Worm (Caenorhabditis elegans) whole organism, early embryonic: ENCODE measurements around the gene K02F6.1.
"Not testable (repeated sequence)": the region's sequence is repeated elsewhere in the genome, so short reads cannot be mapped to it uniquely, and the experiment has no call there.

ENCODE experiments used
- B0310.2 ChIP-seq: sonication (generic microtip); optimal IDR thresholded peaks from 2 replicates; lab custom pipeline; 2016; ENCODE audit warnings: mild to moderate bottlenecking, missing genetic modification characterization, missing compliant biosample characterization
- F13C5.2 ChIP-seq: sonication (generic microtip); optimal IDR thresholded peaks from 2 replicates; lab custom pipeline; 2017; ENCODE audit warnings: mild to moderate bottlenecking, missing genetic modification characterization, inconsistent platforms, missing compliant biosample characterization
- aly-1 ChIP-seq: sonication (generic microtip); optimal IDR thresholded peaks from 2 replicates; lab custom pipeline; 2016; ENCODE audit warnings: missing genetic modification characterization, missing compliant biosample characterization
- ama-1 ChIP-seq: fragments of 150-350 bp; optimal IDR thresholded peaks from 2 replicates; lab custom pipeline; 2014
- ceh-13 ChIP-seq: fragments of 200-800 bp; sonication (Bioruptor generic); optimal IDR thresholded peaks from 2 replicates; lab custom pipeline; 2018; ENCODE audit warnings: mild to moderate bottlenecking, missing genetic modification characterization, missing compliant biosample characterization
- ceh-36 ChIP-seq: sonication (generic microtip); optimal IDR thresholded peaks from 2 replicates; lab custom pipeline; 2016; ENCODE audit warnings: missing genetic modification characterization, inconsistent platforms, missing compliant biosample characterization
- ets-7 ChIP-seq: sonication (generic microtip); optimal IDR thresholded peaks from 2 replicates; lab custom pipeline; 2016; ENCODE audit warnings: missing genotype, missing genetic modification characterization, missing compliant biosample characterization
- flt-1 ChIP-seq: fragments of 200-800 bp; sonication (Bioruptor generic); IDR thresholded peaks from 2 replicates; pipeline ENCODE4 v1.3.6; 2022; ENCODE audit warnings: missing genetic modification characterization, missing compliant biosample characterization
- hmbx-1 ChIP-seq: sonication (generic microtip); optimal IDR thresholded peaks from 2 replicates; lab custom pipeline; 2016; ENCODE audit warnings: mild to moderate bottlenecking, missing genetic modification characterization, missing compliant biosample characterization
- hmg-4 ChIP-seq: fragments of 200-800 bp; sonication (Bioruptor generic); optimal IDR thresholded peaks from 2 replicates; lab custom pipeline; 2018; ENCODE audit warnings: mild to moderate bottlenecking, missing genetic modification characterization, missing compliant biosample characterization
- hnd-1 ChIP-seq: sonication (generic microtip); optimal IDR thresholded peaks from 2 replicates; lab custom pipeline; 2016; ENCODE audit warnings: missing genetic modification characterization, missing compliant biosample characterization
- pes-1 ChIP-seq: fragments of 200-800 bp; sonication (Bioruptor generic); IDR thresholded peaks from 2 replicates; pipeline ENCODE4 v1.3.6; 2022; ENCODE audit warnings: missing genetic modification reagents, missing genetic modification characterization, missing compliant biosample characterization
- scrt-1 ChIP-seq: fragments of 200-800 bp; sonication (Bioruptor generic); IDR thresholded peaks from 2 replicates; pipeline ENCODE4 v1.3.6; 2022; ENCODE audit warnings: missing genetic modification characterization, missing compliant biosample characterization
- sea-1 ChIP-seq: fragments of 200-800 bp; sonication (Bioruptor generic); conservative IDR thresholded peaks from 2 replicates; pipeline ENCODE4 v1.3.6; 2022; ENCODE audit warnings: missing genetic modification characterization, missing compliant biosample characterization
- tbx-11 ChIP-seq: fragments of 200-800 bp; sonication (Bioruptor generic); IDR thresholded peaks from 2 replicates; pipeline ENCODE4 v1.3.6; 2022; ENCODE audit warnings: missing genetic modification characterization, missing compliant biosample characterization
- tbx-37 ChIP-seq: fragments of 200-800 bp; sonication (Bioruptor generic); conservative IDR thresholded peaks from 2 replicates; pipeline ENCODE4 v1.3.6; 2022; ENCODE audit warnings: missing genetic modification reagents, missing genetic modification characterization, missing compliant biosample characterization
- tra-4 ChIP-seq: sonication (generic microtip); optimal IDR thresholded peaks from 2 replicates; lab custom pipeline; 2017; ENCODE audit warnings: missing genetic modification characterization, missing compliant biosample characterization

K02F6.1 gene

DNA sequence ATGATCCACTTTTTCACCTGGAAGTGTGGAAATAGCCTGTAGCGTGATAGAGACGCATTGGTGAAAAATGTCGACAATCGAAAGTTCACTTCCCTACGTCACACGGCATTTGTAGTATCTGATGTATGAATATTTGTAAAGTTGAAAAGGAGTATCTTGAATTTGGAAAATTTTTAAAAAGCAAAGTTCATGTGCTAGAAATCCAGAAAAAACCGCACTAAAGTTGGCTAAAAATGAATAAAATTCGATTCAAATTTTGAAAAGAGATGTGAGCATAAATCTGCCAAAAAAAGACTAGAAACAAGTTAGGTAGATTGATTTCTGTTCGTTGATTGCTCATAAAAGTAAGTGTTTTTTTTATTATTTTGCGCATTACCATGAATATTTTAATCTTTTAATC lies 29.3 kb downstream of the K02F6.1 start, which contains the start of gene sri-74:
Gene sri-74 (minus strand): TSS at position 101 of the 400 bp plus-strand sequence.
- TF ChIP-seq hmg-4 (GFP tag; lab: Kevin White, UChicago) (no peak), ets-7 (tag; lab: Kevin White, UChicago) (no peak), sea-1 (GFP tag; lab: Robert Waterston, UW) (no peak), ama-1 (lab: Kevin White, UChicago) (no peak), F13C5.2 (tag; lab: Kevin White, UChicago) (no peak), B0310.2 (no peak), ceh-36 (no peak), hmbx-1 (tag; lab: Kevin White, UChicago) (no peak), tbx-37 (GFP tag; lab: Robert Waterston, UW) (no peak), pes-1 (GFP tag; lab: Robert Waterston, UW) (no peak), tra-4 (tag; lab: Kevin White, UChicago) (no peak), flt-1 (GFP tag; lab: Robert Waterston, UW) (no peak), hnd-1 (no peak), ceh-13 (GFP tag; lab: Kevin White, UChicago) (no peak), aly-1 (tag; lab: Kevin White, UChicago) (no peak), tbx-11 (no peak), scrt-1 (no peak)

- TF ChIP-seq aly-1 (tag; lab: Kevin White, UChicago) (no peak), hmbx-1 (tag; lab: Kevin White, UChicago) (no peak), hnd-1 (no peak), ets-7 (tag; lab: Kevin White, UChicago) (no peak), ceh-36 (no peak), ama-1 (lab: Kevin White, UChicago) (no peak), tbx-37 (GFP tag; lab: Robert Waterston, UW) (no peak), pes-1 (GFP tag; lab: Robert Waterston, UW) (no peak), B0310.2 (no peak), ceh-13 (GFP tag; lab: Kevin White, UChicago) (no peak), hmg-4 (GFP tag; lab: Kevin White, UChicago) (no peak), scrt-1 (no peak), sea-1 (GFP tag; lab: Robert Waterston, UW) (no peak), tbx-11 (no peak)
Observed at ce11 chrII:2585493-2585892, 31.7 kb downstream of the K02F6.1 start, which contains the start of gene sri-36. sri-36 (minus strand) TSS chrII:2585593.

DNA sequence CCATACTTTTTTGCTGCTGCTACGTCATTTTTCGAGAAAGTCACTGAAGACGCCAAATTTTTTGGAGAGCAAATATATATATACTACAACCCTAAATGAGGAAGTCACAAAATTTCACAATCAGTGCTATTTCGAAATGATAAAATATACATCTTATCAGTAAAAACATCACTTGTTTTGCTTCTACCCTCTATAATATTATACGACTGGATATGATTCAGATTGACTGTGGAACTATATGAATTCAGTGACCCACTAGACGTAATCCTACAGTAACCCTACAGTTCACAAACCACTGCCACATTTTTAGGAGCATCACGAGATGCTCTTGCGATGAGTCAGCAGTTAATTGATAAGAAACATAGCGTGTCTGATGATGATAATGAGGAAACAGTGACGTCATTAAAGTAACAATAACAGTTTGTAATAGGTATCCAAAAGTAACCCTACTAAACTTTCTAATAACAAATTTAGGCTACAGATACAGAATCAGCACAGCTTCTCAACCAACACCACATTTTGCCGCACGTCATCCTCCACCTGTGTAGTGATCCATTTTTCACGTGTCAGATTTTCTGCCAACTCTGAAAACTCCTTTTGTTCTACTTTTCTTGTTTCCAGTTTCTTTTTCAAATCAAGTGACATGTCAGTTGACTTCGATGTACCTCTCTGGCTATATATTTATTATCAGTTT lies 33.2 kb downstream of the K02F6.1 start, which contains the start of the genes F33H12.7 and sri-39:
Gene F33H12.7 (minus strand): TSS at position 51 of the 694 bp plus-strand sequence.
Gene sri-39 (plus strand): TSS at position 644 of the 694 bp plus-strand sequence.
- TF ChIP-seq flt-1 (GFP tag; lab: Robert Waterston, UW) (no peak), ceh-13 (GFP tag; lab: Kevin White, UChicago) (no peak), B0310.2 (no peak)

ce11 chrII:2600176-2600575 lies 46.4 kb downstream of the K02F6.1 start, which contains the start of gene F33H12.1:
F33H12.1 (plus strand) TSS chrII:2600476.
- TF ChIP-seq ceh-36; ceh-13 (GFP tag; lab: Kevin White, UChicago); B0310.2: not testable (repeated sequence)

DNA sequence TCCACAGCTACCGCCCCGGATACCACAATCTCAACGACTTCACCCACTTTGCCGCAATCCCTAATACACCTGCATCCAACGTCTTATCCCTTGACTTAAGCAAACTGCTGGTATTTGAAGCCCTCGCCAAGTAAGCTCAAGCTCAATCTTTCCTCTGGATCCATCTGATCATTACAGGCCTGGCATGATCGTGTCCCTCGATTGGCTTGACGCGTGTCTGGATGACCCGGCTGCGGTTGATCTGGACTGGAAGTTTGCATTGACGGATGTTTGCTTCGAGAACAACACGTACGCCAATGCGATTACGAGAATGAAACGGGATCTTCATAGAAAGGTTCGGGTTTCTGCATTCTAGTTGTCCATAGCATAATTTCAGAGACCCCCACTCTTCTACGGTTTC lies 47.2 kb downstream of the K02F6.1 start:
- TF ChIP-seq ceh-36, result no peak

ce11 chrII:2605319-2605718 lies 51.6 kb downstream of the K02F6.1 start, which contains the start of gene sri-77:
sri-77 (minus strand) TSS chrII:2605419.
- no peak for TF ChIP-seq F13C5.2 (tag; lab: Kevin White, UChicago)
- TF ChIP-seq flt-1 (GFP tag; lab: Robert Waterston, UW), result no peak
- no peak for TF ChIP-seq B0310.2
- TF ChIP-seq aly-1 (tag; lab: Kevin White, UChicago), result no peak
- no peak for TF ChIP-seq tra-4 (tag; lab: Kevin White, UChicago)
- TF ChIP-seq ceh-13 (GFP tag; lab: Kevin White, UChicago), result no peak
- TF ChIP-seq scrt-1, result no peak
- TF ChIP-seq pes-1 (GFP tag; lab: Robert Waterston, UW), result no peak
- no peak for TF ChIP-seq tbx-37 (GFP tag; lab: Robert Waterston, UW)
- no peak for TF ChIP-seq hmg-4 (GFP tag; lab: Kevin White, UChicago)
- TF ChIP-seq hnd-1, result no peak
- TF ChIP-seq ceh-36, result no peak
- TF ChIP-seq hmbx-1 (tag; lab: Kevin White, UChicago), result no peak
- TF ChIP-seq ets-7 (tag; lab: Kevin White, UChicago), result no peak
- TF ChIP-seq tbx-11, result no peak
- no peak for TF ChIP-seq sea-1 (GFP tag; lab: Robert Waterston, UW)
- no peak for TF ChIP-seq ama-1 (lab: Kevin White, UChicago)
